Fruit fly (Drosophila melanogaster) whole organism, prepupa: Measurements from ENCODE around the gene CG16758.

Source experiments
- Blimp-1 ChIP-seq: fragments of 200-800 bp; sonication (Bioruptor generic); optimal IDR thresholded peaks from 3 replicates; lab custom pipeline; 2017; ENCODE audit warnings: missing biosample characterization, missing genetic modification characterization, mild to moderate bottlenecking, moderate library complexity, missing genetic modification reagents
- CG10631 ChIP-seq: fragments of 200-800 bp; sonication (Bioruptor generic); optimal IDR thresholded peaks from 2 replicates; lab custom pipeline; 2016; ENCODE audit warnings: missing biosample characterization, missing genetic modification characterization
- CG10669 ChIP-seq: fragments of 200-800 bp; sonication (Bioruptor generic); optimal IDR thresholded peaks from 3 replicates; lab custom pipeline; 2018; ENCODE audit warnings: missing biosample characterization, mild to moderate bottlenecking, missing genetic modification characterization, moderate library complexity
- CG11294 ChIP-seq: fragments of 200-800 bp; sonication (Bioruptor generic); IDR thresholded peaks from 2 replicates; pipeline ENCODE4 v1.3.6; 2022; ENCODE audit warnings: missing biosample characterization, missing genetic modification characterization
- CG11762 ChIP-seq: fragments of 200-800 bp; sonication (Bioruptor generic); optimal IDR thresholded peaks from 3 replicates; lab custom pipeline; 2016; ENCODE audit warnings: missing biosample characterization, missing genetic modification characterization; ENCODE audit not compliant: insufficient read depth
- CG16779 ChIP-seq: fragments of 200-800 bp; sonication (Bioruptor generic); optimal IDR thresholded peaks from 3 replicates; lab custom pipeline; 2017; ENCODE audit warnings: missing biosample characterization, mild to moderate bottlenecking, missing genetic modification characterization
- CG34406 ChIP-seq: fragments of 200-800 bp; sonication (Bioruptor generic); optimal IDR thresholded peaks from 3 replicates; lab custom pipeline; 2016; ENCODE audit warnings: missing biosample characterization, missing genetic modification characterization
- CG3919 ChIP-seq: fragments of 200-800 bp; sonication (Bioruptor generic); optimal IDR thresholded peaks from 3 replicates; lab custom pipeline; 2016; ENCODE audit warnings: missing biosample characterization, missing genetic modification characterization
- CG6163 ChIP-seq: fragments of 200-800 bp; sonication (Bioruptor generic); IDR thresholded peaks from 3 replicates; pipeline ENCODE4 v1.3.6; 2022; ENCODE audit warnings: missing biosample characterization, missing genetic modification characterization
- CG6276 ChIP-seq: fragments of 200-800 bp; sonication (Bioruptor generic); optimal IDR thresholded peaks from 2 replicates; lab custom pipeline; 2017; ENCODE audit warnings: missing biosample characterization, mild to moderate bottlenecking, missing genetic modification characterization
- CG6792 ChIP-seq: fragments of 200-800 bp; sonication (Bioruptor generic); optimal IDR thresholded peaks from 3 replicates; lab custom pipeline; 2016; ENCODE audit warnings: missing biosample characterization, missing genetic modification characterization
- CG6808 ChIP-seq: fragments of 200-800 bp; sonication (Bioruptor generic); optimal IDR thresholded peaks from 3 replicates; lab custom pipeline; 2017; ENCODE audit warnings: missing biosample characterization, missing genetic modification characterization, mild to moderate bottlenecking, moderate library complexity, missing genetic modification reagents
- CG8119 ChIP-seq: fragments of 200-800 bp; sonication (Bioruptor generic); IDR thresholded peaks from 3 replicates; pipeline ENCODE4 v1.3.6; 2022; ENCODE audit warnings: missing biosample characterization, missing genetic modification characterization
- CG8632 ChIP-seq: fragments of 200-800 bp; sonication (Bioruptor generic); optimal IDR thresholded peaks from 3 replicates; lab custom pipeline; 2016; ENCODE audit warnings: missing biosample characterization, missing genetic modification characterization
- CG9139 ChIP-seq: fragments of 200-800 bp; sonication (Bioruptor generic); optimal IDR thresholded peaks from 3 replicates; lab custom pipeline; 2017; ENCODE audit warnings: missing biosample characterization, mild to moderate bottlenecking, missing genetic modification characterization
- Eip75B ChIP-seq: fragments of 200-800 bp; sonication (Bioruptor generic); optimal IDR thresholded peaks from 3 replicates; lab custom pipeline; 2016; ENCODE audit warnings: missing biosample characterization, missing genetic modification characterization
- Eip78C ChIP-seq: fragments of 200-800 bp; sonication (Bioruptor generic); peaks from one replicate; lab custom pipeline; 2016; ENCODE audit warnings: missing biosample characterization, missing genetic modification characterization
- Eip93F ChIP-seq: fragments of 200-800 bp; sonication (Bioruptor generic); optimal IDR thresholded peaks from 2 replicates; lab custom pipeline; 2016; ENCODE audit warnings: missing biosample characterization, mild to moderate bottlenecking, missing genetic modification characterization
- Ets21C ChIP-seq: fragments of 200-800 bp; sonication (Bioruptor generic); optimal IDR thresholded peaks from 3 replicates; lab custom pipeline; 2016; ENCODE audit warnings: missing biosample characterization, missing genetic modification characterization
- Ets96B ChIP-seq: fragments of 200-800 bp; optimal IDR thresholded peaks from 2 replicates; lab custom pipeline; 2019; ENCODE audit warnings: missing biosample characterization, mild to moderate bottlenecking, missing genetic modification characterization, moderate library complexity
- Hr4 ChIP-seq: fragments of 200-800 bp; sonication (Bioruptor generic); optimal IDR thresholded peaks from 3 replicates; lab custom pipeline; 2016; ENCODE audit warnings: missing biosample characterization, missing genetic modification characterization
- Lpt ChIP-seq: fragments of 200-800 bp; sonication (Bioruptor generic); optimal IDR thresholded peaks from 3 replicates; lab custom pipeline; 2016; ENCODE audit warnings: missing biosample characterization, missing genetic modification characterization
- Met ChIP-seq: fragments of 200-800 bp; sonication (Bioruptor generic); optimal IDR thresholded peaks from 3 replicates; lab custom pipeline; 2016; ENCODE audit warnings: missing biosample characterization, missing genetic modification characterization
- OdsH ChIP-seq: fragments of 200-800 bp; sonication (Bioruptor generic); optimal IDR thresholded peaks from 3 replicates; lab custom pipeline; 2016; ENCODE audit warnings: missing biosample characterization, missing genetic modification characterization
- Sox102F ChIP-seq: fragments of 200-800 bp; sonication (Bioruptor generic); optimal IDR thresholded peaks from 2 replicates; lab custom pipeline; 2016; ENCODE audit warnings: missing biosample characterization, mild to moderate bottlenecking, missing genetic modification characterization
- Sox14 ChIP-seq: fragments of 200-800 bp; sonication (Bioruptor generic); optimal IDR thresholded peaks from 3 replicates; lab custom pipeline; 2016; ENCODE audit warnings: missing biosample characterization, missing genetic modification characterization
- Sox15 ChIP-seq: fragments of 200-800 bp; sonication (Bioruptor generic); optimal IDR thresholded peaks from 3 replicates; lab custom pipeline; 2016; ENCODE audit warnings: missing biosample characterization, missing genetic modification characterization
- achi ChIP-seq: fragments of 200-800 bp; sonication (Bioruptor generic); optimal IDR thresholded peaks from 3 replicates; lab custom pipeline; 2016; ENCODE audit warnings: missing biosample characterization, missing genetic modification characterization
- cyc ChIP-seq: fragments of 200-800 bp; sonication (Bioruptor generic); optimal IDR thresholded peaks from 3 replicates; lab custom pipeline; 2016; ENCODE audit warnings: missing biosample characterization, missing genetic modification characterization
- dsx ChIP-seq: fragments of 200-800 bp; optimal IDR thresholded peaks from 3 replicates; lab custom pipeline; 2019; ENCODE audit warnings: missing biosample characterization, mild to moderate bottlenecking, missing genetic modification characterization, moderate library complexity; ENCODE audit not compliant: poor library complexity, severe bottlenecking
- eg ChIP-seq: fragments of 200-800 bp; sonication (Bioruptor generic); IDR thresholded peaks from 3 replicates; pipeline ENCODE4 v1.3.6; 2022; ENCODE audit warnings: missing biosample characterization, missing genetic modification characterization
- fd59A ChIP-seq: fragments of 200-800 bp; sonication (Bioruptor generic); optimal IDR thresholded peaks from 2 replicates; lab custom pipeline; 2017; ENCODE audit warnings: missing biosample characterization, mild to moderate bottlenecking, missing genetic modification characterization, missing genetic modification reagents
- fkh ChIP-seq: fragments of 200-800 bp; sonication (Bioruptor generic); optimal IDR thresholded peaks from 3 replicates; lab custom pipeline; 2017; ENCODE audit warnings: missing biosample characterization, mild to moderate bottlenecking, missing genetic modification characterization, moderate library complexity
- lz ChIP-seq: fragments of 200-800 bp; sonication (Bioruptor generic); optimal IDR thresholded peaks from 3 replicates; lab custom pipeline; 2016; ENCODE audit warnings: missing biosample characterization, missing genetic modification characterization
- salr ChIP-seq, 2 experiments: fragments of 200-800 bp; sonication (Bioruptor generic); optimal IDR thresholded peaks; 3 replicates each; lab custom pipeline; 2016 to 2018; ENCODE audit warnings: missing biosample characterization in 2 of 2, missing genetic modification characterization in 2 of 2, mild to moderate bottlenecking in 1 of 2
- spab ChIP-seq: fragments of 200-800 bp; sonication (Bioruptor generic); optimal IDR thresholded peaks from 2 replicates; lab custom pipeline; 2017; ENCODE audit warnings: missing biosample characterization, mild to moderate bottlenecking, missing genetic modification characterization, missing genetic modification reagents
- ss ChIP-seq, 2 experiments: fragments of 200-800 bp; sonication (Bioruptor generic); optimal IDR thresholded peaks; 2 replicates in 1 of 2; 3 replicates in 1 of 2; lab custom pipeline; 2017 to 2018; ENCODE audit warnings: mild to moderate bottlenecking in 2 of 2, missing biosample characterization in 2 of 2, missing genetic modification characterization in 2 of 2, moderate library complexity in 1 of 2
- svp ChIP-seq: fragments of 200-800 bp; sonication (Bioruptor generic); peaks from one replicate; lab custom pipeline; 2016; ENCODE audit warnings: missing biosample characterization, missing genetic modification characterization
- topi ChIP-seq: fragments of 200-800 bp; sonication (Bioruptor generic); optimal IDR thresholded peaks from 3 replicates; lab custom pipeline; 2016; ENCODE audit warnings: missing biosample characterization, missing genetic modification characterization

CG16758 gene

dm6 chr3L:2548932-2549331 is 45.5 kb upstream of the CG16758 start (continued):
- TF ChIP-seq Met (GFP tag; lab: Kevin White, UChicago): peak; percentile 57
- no peak for TF ChIP-seq CG16779 (tag; lab: Kevin White, UChicago)
- TF ChIP-seq Eip75B: peak; percentile 17
- no peak for TF ChIP-seq CG11294 (GFP tag; lab: Robert Waterston, UW)
- no peak for TF ChIP-seq Sox14 (GFP tag; lab: Kevin White, UChicago)
- TF ChIP-seq Hr4 (GFP tag; lab: Kevin White, UChicago): peak; percentile 24
- TF ChIP-seq Lpt: no peak
- TF ChIP-seq CG9139 (GFP tag; lab: Kevin White, UChicago): peak; percentile 59
- TF ChIP-seq Sox15 (GFP tag; lab: Kevin White, UChicago): no peak
- peak; percentile 25 for TF ChIP-seq dsx (GFP tag; lab: Kevin White, UChicago)
- peak; percentile 6 for TF ChIP-seq CG8632
- no peak for TF ChIP-seq fkh
- TF ChIP-seq Ets96B (tag; lab: Kevin White, UChicago): peak; percentile 73
- no peak for TF ChIP-seq Eip93F (GFP tag; lab: Kevin White, UChicago)
- no peak for TF ChIP-seq Ets21C
- peak; percentile 47 for TF ChIP-seq CG10631 (GFP tag; lab: Kevin White, UChicago)
- TF ChIP-seq cyc: peak; percentile 60
- peak; percentile 37 for TF ChIP-seq lz (GFP tag; lab: Kevin White, UChicago)
- TF ChIP-seq CG6276: peak; percentile 38
- TF ChIP-seq Sox102F (GFP tag; lab: Kevin White, UChicago): peak; percentile 1
- no peak for TF ChIP-seq fd59A (GFP tag; lab: Kevin White, UChicago)
- peak; percentile 69 for TF ChIP-seq CG10669
- TF ChIP-seq OdsH (GFP tag; lab: Kevin White, UChicago): peak; percentile 35
- peak; percentile 25 for TF ChIP-seq CG6792 (GFP tag; lab: Kevin White, UChicago)
- peak; percentile 4 for TF ChIP-seq achi (GFP tag; lab: Kevin White, UChicago)
- TF ChIP-seq ss (GFP tag; optimal IDR thresholded peaks at IDR 0.05; lab: Kevin White, UChicago): peak; percentile 34 to 61
- peak; percentile 10 for TF ChIP-seq CG34406 (GFP tag; lab: Kevin White, UChicago)
- TF ChIP-seq spab (GFP tag; lab: Kevin White, UChicago): peak; percentile 56

dm6 chr3L:2545913-2546312 is 42.5 kb upstream of the CG16758 start:
- TF ChIP-seq fkh: peak; percentile 27
- TF ChIP-seq Blimp-1 (GFP tag; lab: Kevin White, UChicago): peak; percentile 31
- TF ChIP-seq Sox15 (GFP tag; lab: Kevin White, UChicago): no peak
- no peak for TF ChIP-seq Lpt
- TF ChIP-seq Ets96B (tag; lab: Kevin White, UChicago): no peak
- TF ChIP-seq Met (GFP tag; lab: Kevin White, UChicago): no peak
- TF ChIP-seq Eip75B: no peak
- no peak for TF ChIP-seq topi (GFP tag; lab: Kevin White, UChicago)
- TF ChIP-seq CG6808: no peak
- no peak for TF ChIP-seq Ets21C
- TF ChIP-seq ss (GFP tag; optimal IDR thresholded peaks at IDR 0.05; lab: Kevin White, UChicago): peak in 1 of 2 experiments; percentile 35
- TF ChIP-seq CG11762: no peak
- no peak for TF ChIP-seq svp (GFP tag; lab: Kevin White, UChicago)
- TF ChIP-seq, all 60 proteins: peak for 3

- peak; percentile 53; the same call in 2 of the 3 replicates for TF ChIP-seq CG6163 (GFP tag; lab: Robert Waterston, UW)
- no peak for TF ChIP-seq CG6276
- TF ChIP-seq CG3919 (GFP tag; lab: Kevin White, UChicago): peak; percentile 7
- peak; percentile 17; the same call in 1 of the 3 replicates for TF ChIP-seq CG8119 (GFP tag; lab: Robert Waterston, UW)
- 0 out of 3 replicates have a peak, but pooled peaks have one; percentile 14 for TF ChIP-seq eg (GFP tag; lab: Robert Waterston, UW)
- no peak for TF ChIP-seq CG6792 (GFP tag; lab: Kevin White, UChicago)
- TF ChIP-seq salr (GFP tag; optimal IDR thresholded peaks at IDR 0.05; lab: Kevin White, UChicago): no peak
- TF ChIP-seq Ets96B (tag; lab: Kevin White, UChicago): no peak
- peak; percentile 64 for TF ChIP-seq Eip78C
Measured at dm6 chr3L:2545077-2545453, 41.7 kb upstream of the CG16758 start.
